Fruit fly (Drosophila melanogaster) whole organism, wandering third instar larva: Measurements from ENCODE around the gene CG4267.
A peak's percentile ranks its signal among the peaks of the same experiment; 100 is the strongest.

Source experiments
- Abd-B ChIP-seq: fragments of >200 bp; optimal IDR thresholded peaks from 2 replicates; lab custom pipeline; 2017; ENCODE audit warnings: missing biosample characterization, missing genetic modification characterization
- CG32264 ChIP-seq: fragments of 200-800 bp; sonication (Bioruptor generic); optimal IDR thresholded peaks from 2 replicates; lab custom pipeline; 2016; ENCODE audit warnings: missing biosample characterization, missing genetic modification characterization
- CG9705 ChIP-seq: fragments of 200-800 bp; sonication (Bioruptor generic); optimal IDR thresholded peaks from 2 replicates; lab custom pipeline; 2018; ENCODE audit warnings: missing biosample characterization, mild to moderate bottlenecking, missing genetic modification characterization
- CrebA ChIP-seq: fragments of 200-800 bp; sonication (Bioruptor generic); optimal IDR thresholded peaks from 2 replicates; lab custom pipeline; 2016; ENCODE audit warnings: missing biosample characterization, mild to moderate bottlenecking, missing genetic modification characterization, borderline replicate concordance
- Dif ChIP-seq: fragments of 200-275, 200-300 bp; sonication (Bioruptor generic); optimal IDR thresholded peaks from 2 replicates; lab custom pipeline; 2018; ENCODE audit warnings: missing biosample characterization, missing genetic modification characterization; ENCODE audit not compliant: partially characterized antibody
- GATAd ChIP-seq: sonication (Bioruptor generic); optimal IDR thresholded peaks from 2 replicates; lab custom pipeline; 2016; ENCODE audit warnings: missing biosample characterization, missing genetic modification characterization
- HLH106 ChIP-seq: fragments of 200-800 bp; optimal IDR thresholded peaks from 3 replicates; lab custom pipeline; 2019; ENCODE audit warnings: missing biosample characterization, mild to moderate bottlenecking, missing genetic modification characterization, moderate library complexity
- Hnf4 ChIP-seq: fragments of 200-800 bp; sonication (Bioruptor generic); optimal IDR thresholded peaks from 2 replicates; lab custom pipeline; 2016; ENCODE audit warnings: missing biosample characterization, mild to moderate bottlenecking, missing genetic modification characterization
- Hr78 ChIP-seq: fragments of >200 bp; optimal IDR thresholded peaks from 2 replicates; lab custom pipeline; 2017; ENCODE audit warnings: missing biosample characterization, missing genetic modification characterization
- Hr83 ChIP-seq: fragments of 200-300 bp; sonication (Bioruptor generic); optimal IDR thresholded peaks from 2 replicates; lab custom pipeline; 2016; ENCODE audit warnings: missing biosample characterization, mild to moderate bottlenecking, missing genetic modification characterization, moderate library complexity; ENCODE audit not compliant: poor library complexity, severe bottlenecking
- Jra ChIP-seq: sonication (Bioruptor generic); optimal IDR thresholded peaks from 2 replicates; lab custom pipeline; 2016; ENCODE audit warnings: missing biosample characterization, missing genetic modification characterization
- Mio ChIP-seq: sonication (Bioruptor generic); optimal IDR thresholded peaks from 2 replicates; lab custom pipeline; 2016; ENCODE audit warnings: missing biosample characterization, missing genetic modification characterization
- Myc ChIP-seq: fragments of >200 bp; optimal IDR thresholded peaks from 2 replicates; lab custom pipeline; 2017
- N ChIP-seq: fragments of >200 bp; optimal IDR thresholded peaks from 2 replicates; lab custom pipeline; 2018; ENCODE audit warnings: missing biosample characterization, missing external identifiers, missing genetic modification characterization
- OdsH ChIP-seq: fragments of 200-800 bp; sonication (Bioruptor generic); optimal IDR thresholded peaks from 2 replicates; lab custom pipeline; 2016; ENCODE audit warnings: missing biosample characterization, mild to moderate bottlenecking, missing genetic modification characterization
- Rel ChIP-seq, 2 experiments: fragments of 200-800 bp; sonication (Bioruptor generic) in 1 of 2; optimal IDR thresholded peaks; 2 replicates in 1 of 2; 3 replicates in 1 of 2; lab custom pipeline; 2016 to 2019; ENCODE audit warnings: mild to moderate bottlenecking in 2 of 2, missing biosample characterization in 2 of 2, missing genetic modification characterization in 2 of 2, moderate library complexity in 1 of 2
- Sp1 ChIP-seq: fragments of 200-800 bp; sonication (Bioruptor generic); optimal IDR thresholded peaks from 3 replicates; lab custom pipeline; 2019; ENCODE audit warnings: missing biosample characterization, mild to moderate bottlenecking, missing genetic modification characterization, moderate library complexity
- Vsx2 ChIP-seq: fragments of 200-300, 225-300 bp; sonication (Bioruptor generic); optimal IDR thresholded peaks from 2 replicates; lab custom pipeline; 2018; ENCODE audit warnings: missing biosample characterization, missing genetic modification characterization; ENCODE audit not compliant: partially characterized antibody
- br ChIP-seq: fragments of 200-800 bp; sonication (Bioruptor generic); optimal IDR thresholded peaks from 2 replicates; lab custom pipeline; 2016; ENCODE audit warnings: missing biosample characterization, missing genetic modification characterization
- brk ChIP-seq: fragments of 200-800 bp; sonication (Bioruptor generic); optimal IDR thresholded peaks from 2 replicates; lab custom pipeline; 2016; ENCODE audit warnings: missing biosample characterization, mild to moderate bottlenecking, missing genetic modification characterization
- dl ChIP-seq, 2 experiments: fragments of 175-275, 200-275 bp in 1 of 2; fragments of 200-275 bp in 1 of 2; sonication (Bioruptor generic); optimal IDR thresholded peaks; lab custom pipeline; 2018; ENCODE audit warnings: mild to moderate bottlenecking in 2 of 2, missing biosample characterization in 2 of 2, missing genetic modification characterization in 2 of 2, moderate library complexity in 2 of 2; ENCODE audit not compliant: partially characterized antibody in 2 of 2, insufficient read depth in 1 of 2
- dmrt93B ChIP-seq: fragments of 200-800 bp; sonication (Bioruptor generic); optimal IDR thresholded peaks from 2 replicates; lab custom pipeline; 2018; ENCODE audit warnings: missing biosample characterization, mild to moderate bottlenecking, missing genetic modification characterization
- dsf ChIP-seq: sonication (Bioruptor generic); optimal IDR thresholded peaks from 2 replicates; lab custom pipeline; 2016; ENCODE audit warnings: missing biosample characterization, missing genetic modification characterization, borderline replicate concordance
- ey ChIP-seq: fragments of 200-800 bp; sonication (Bioruptor generic); optimal IDR thresholded peaks from 2 replicates; lab custom pipeline; 2016; ENCODE audit warnings: missing biosample characterization, missing genetic modification characterization
- foxo ChIP-seq, 2 experiments: fragments of 200-800 bp; sonication (Bioruptor generic); optimal IDR thresholded peaks; 2 replicates in 1 of 2; 3 replicates in 1 of 2; lab custom pipeline; 2016 to 2017; ENCODE audit warnings: missing biosample characterization in 2 of 2, missing genetic modification characterization in 2 of 2
- fru ChIP-seq: fragments of 200-800 bp; sonication (Bioruptor generic); optimal IDR thresholded peaks from 3 replicates; lab custom pipeline; 2016; ENCODE audit warnings: missing biosample characterization, mild to moderate bottlenecking, missing genetic modification characterization
- h ChIP-seq: fragments of 200-800 bp; sonication (Bioruptor generic); optimal IDR thresholded peaks from 3 replicates; lab custom pipeline; 2016; ENCODE audit warnings: missing biosample characterization, mild to moderate bottlenecking, missing genetic modification characterization
- lola ChIP-seq: fragments of >200 bp; optimal IDR thresholded peaks from 2 replicates; lab custom pipeline; 2017; ENCODE audit warnings: missing biosample characterization, missing genetic modification characterization
- pan ChIP-seq: fragments of >200 bp; optimal IDR thresholded peaks from 2 replicates; lab custom pipeline; 2017
- psq ChIP-seq: fragments of 200-800 bp; sonication (Bioruptor generic); optimal IDR thresholded peaks from 3 replicates; lab custom pipeline; 2017; ENCODE audit warnings: missing biosample characterization, mild to moderate bottlenecking, missing genetic modification characterization, moderate library complexity
- rgr ChIP-seq: fragments of 200-800 bp; sonication (Bioruptor generic); optimal IDR thresholded peaks from 3 replicates; lab custom pipeline; 2016; ENCODE audit warnings: missing biosample characterization, mild to moderate bottlenecking, missing genetic modification characterization
- sage ChIP-seq: fragments of 200-800 bp; sonication (Bioruptor generic); optimal IDR thresholded peaks from 2 replicates; lab custom pipeline; 2016; ENCODE audit warnings: missing biosample characterization, mild to moderate bottlenecking, missing genetic modification characterization
- sv ChIP-seq: fragments of 200-800 bp; sonication (Bioruptor generic); optimal IDR thresholded peaks from 3 replicates; lab custom pipeline; 2016; ENCODE audit warnings: missing biosample characterization, missing genetic modification characterization
- usp ChIP-seq: fragments of >200 bp; optimal IDR thresholded peaks from 2 replicates; lab custom pipeline; 2017; ENCODE audit warnings: missing biosample characterization, missing genetic modification characterization
- woc ChIP-seq: sonication (Bioruptor generic); optimal IDR thresholded peaks from 2 replicates; lab custom pipeline; 2016; ENCODE audit warnings: missing biosample characterization, mild to moderate bottlenecking, missing genetic modification characterization

Gene CG4267

DNA sequence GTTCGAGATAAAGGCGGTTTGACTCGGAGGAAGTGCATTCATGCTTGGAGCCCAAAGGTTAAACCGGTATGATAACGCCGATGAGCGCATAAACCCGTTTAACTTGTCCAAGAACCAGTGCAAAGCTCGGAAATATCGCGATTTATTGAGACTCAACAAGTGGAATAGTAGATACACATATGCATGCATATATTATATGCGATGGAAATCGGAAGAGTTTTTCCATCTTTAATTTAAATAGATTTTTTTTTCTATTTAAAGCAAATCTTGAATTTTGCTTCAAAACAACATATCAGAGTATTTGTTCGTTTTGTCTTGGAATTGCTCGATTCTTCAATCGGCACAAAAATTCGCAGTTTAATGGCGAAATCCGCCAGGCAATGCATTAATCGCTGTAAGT lies 19.8 kb upstream of the CG4267 start:
- TF ChIP-seq foxo (GFP tag; optimal IDR thresholded peaks at IDR 0.05; lab: Kevin White, UChicago), result no peak
- TF ChIP-seq Dif, result peak; percentile 25
- TF ChIP-seq rgr (GFP tag; lab: Kevin White, UChicago), result no peak
- no peak for TF ChIP-seq CG9705 (GFP tag; lab: Kevin White, UChicago)
- TF ChIP-seq dsf (GFP tag; lab: Kevin White, UChicago), result no peak
- peak; percentile 9 for TF ChIP-seq sage (GFP tag; lab: Kevin White, UChicago)
- no peak for TF ChIP-seq lola (GFP tag; lab: Kevin White, UChicago)

DNA sequence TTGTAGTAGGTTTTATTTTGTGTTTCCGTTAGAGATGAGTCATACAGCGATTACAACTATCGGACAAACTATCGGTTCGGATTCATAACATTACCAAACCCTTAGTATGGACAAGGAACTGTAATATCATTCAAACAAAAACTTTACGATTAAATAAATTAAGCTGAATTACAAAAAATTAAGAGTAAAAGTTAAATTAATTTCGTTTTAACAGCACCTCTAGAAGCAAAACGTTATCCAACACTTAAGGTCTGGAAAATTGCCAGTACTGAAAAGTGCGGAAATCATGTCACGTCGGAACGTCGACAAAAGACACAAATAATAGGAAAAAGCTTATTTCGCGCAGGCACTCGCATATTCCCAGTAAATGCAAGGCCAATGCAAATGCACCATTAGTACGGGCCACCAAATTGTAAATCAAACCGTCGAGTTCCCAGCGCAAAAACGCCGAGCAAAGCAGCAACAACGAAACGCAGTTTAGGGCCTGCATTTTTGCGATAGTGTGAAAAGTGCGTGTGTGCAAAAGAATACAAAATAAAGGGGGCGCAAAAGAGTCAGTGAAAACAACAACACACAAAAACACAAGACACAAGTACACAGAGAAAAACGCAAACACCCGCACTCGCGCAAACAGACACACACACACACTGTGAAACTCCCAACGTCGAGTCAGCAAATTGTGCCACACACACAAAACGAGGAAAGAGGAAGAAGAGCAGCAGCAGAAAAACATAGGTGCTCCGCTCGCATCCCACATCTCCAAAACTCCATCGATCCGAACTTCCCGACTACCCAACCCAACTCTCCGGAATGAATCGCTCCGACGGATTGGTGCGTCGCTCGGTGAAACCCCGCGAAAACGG lies 15.7 kb upstream of the CG4267 start, which contains the start of the genes CG15387 and sau:
Gene CG15387 (minus strand): TSS at position 36 of the 863 bp plus-strand sequence.
Gene sau (plus strand): TSS at position 84 of the 863 bp plus-strand sequence.
- TF ChIP-seq sv (GFP tag; lab: Kevin White, UChicago) (peak; percentile 84), N (GFP tag; lab: Kevin White, UChicago) (no peak), woc (GFP tag; lab: Kevin White, UChicago) (peak; percentile 87), Hr83 (GFP tag; lab: Kevin White, UChicago) (peak; percentile 33), fru (peak; percentile 92), CG32264 (GFP tag; lab: Kevin White, UChicago) (peak; percentile 86), foxo (GFP tag; optimal IDR thresholded peaks at IDR 0.05; lab: Kevin White, UChicago) (peak; percentile 79 to 93), br (GFP tag; lab: Kevin White, UChicago) (peak; percentile 93), OdsH (GFP tag; lab: Kevin White, UChicago) (peak; percentile 89), GATAd (GFP tag; lab: Kevin White, UChicago) (peak; percentile 91), Mio (peak; percentile 62), usp (GFP tag; lab: Kevin White, UChicago) (no peak), sage (GFP tag; lab: Kevin White, UChicago) (peak; percentile 80), Myc (lab: Kevin White, UChicago) (peak; percentile 23), Jra (GFP tag; lab: Kevin White, UChicago) (peak; percentile 93), brk (GFP tag; lab: Kevin White, UChicago) (peak; percentile 87), CG9705 (GFP tag; lab: Kevin White, UChicago) (peak; percentile 91), psq (GFP tag; lab: Kevin White, UChicago) (peak; percentile 90), Hnf4 (GFP tag; lab: Kevin White, UChicago) (peak; percentile 96), Abd-B (GFP tag; lab: Kevin White, UChicago) (no peak), rgr (GFP tag; lab: Kevin White, UChicago) (peak; percentile 94), h (GFP tag; lab: Kevin White, UChicago) (peak; percentile 95), Rel (GFP tag; optimal IDR thresholded peaks at IDR 0.05; lab: Kevin White, UChicago) (no peak), Rel (tag; optimal IDR thresholded peaks at IDR 0.05; lab: Kevin White, UChicago) (peak; percentile 69), dl (GFP tag; optimal IDR thresholded peaks at IDR 0.05; lab: Kevin White, UChicago; ENCODE audit: insufficient read depth in 1 of 2, partially characterized antibody in 2 of 2) (no peak), Vsx2 (GFP tag; lab: Kevin White, UChicago) (no peak), CrebA (GFP tag; lab: Kevin White, UChicago) (no peak), HLH106 (tag; lab: Kevin White, UChicago) (peak; percentile 90), Dif (no peak), pan (lab: Kevin White, UChicago) (no peak), ey (peak; percentile 90), dmrt93B (peak; percentile 77), Hr78 (GFP tag; lab: Kevin White, UChicago) (no peak), dsf (GFP tag; lab: Kevin White, UChicago) (peak; percentile 91), Sp1 (peak; percentile 89)
